Fruit fly (Drosophila melanogaster): Measurements from ENCODE around the gene sowah.

Gene sowah

DNA sequence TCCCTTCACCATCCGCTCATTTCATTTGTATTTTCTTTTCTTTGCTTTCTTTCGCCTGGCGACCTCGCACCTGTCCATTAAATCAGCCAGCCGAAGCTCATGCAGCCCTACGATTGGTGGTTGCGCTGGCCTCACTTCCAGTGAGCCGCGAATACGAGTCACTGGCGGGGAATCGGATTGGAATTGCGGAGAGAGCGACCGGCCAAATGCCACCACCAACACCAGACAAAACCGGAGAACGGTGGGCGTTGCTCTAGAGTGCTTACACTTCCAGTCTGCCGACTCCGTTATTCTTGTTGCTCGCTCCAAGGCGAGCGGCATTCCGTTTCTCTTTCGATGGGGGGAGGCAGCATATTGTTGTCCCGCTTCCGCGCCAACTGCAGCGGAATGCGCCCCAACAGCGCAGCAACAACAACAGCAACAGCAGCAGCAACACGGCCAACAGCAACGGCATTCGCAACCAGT, 7.9 kb upstream of the sowah start, which contains the start of gene ara (continued):
- peak; percentile 38; the same call in 1 of the 2 replicates for TF ChIP-seq Adf1 (GFP tag; IDR thresholded peaks at IDR 0.05)
- TF ChIP-seq CG10321 (GFP tag; IDR thresholded peaks at IDR 0.05): peak; percentile 93
- TF ChIP-seq CG7357 (GFP tag; IDR thresholded peaks at IDR 0.05): no peak
- TF ChIP-seq luna (GFP tag; optimal IDR thresholded peaks at IDR 0.05): no peak
- peak; percentile 1 for TF ChIP-seq nmo (GFP tag; optimal IDR thresholded peaks at IDR 0.05)
- peak; percentile 54 for TF ChIP-seq ftz-f1 (GFP tag; optimal IDR thresholded peaks at IDR 0.05)
- 0 out of 2 replicates have a peak, but pooled peaks have one; percentile 8 for TF ChIP-seq seq (GFP tag; IDR thresholded peaks at IDR 0.05)
- 0 out of 3 replicates have a peak, but pooled peaks have one; percentile 16 for TF ChIP-seq CG6175 (GFP tag; IDR thresholded peaks at IDR 0.05)
- TF ChIP-seq Ada2b (GFP tag; IDR thresholded peaks at IDR 0.05): no peak
- TF ChIP-seq CG6854 (GFP tag; optimal IDR thresholded peaks at IDR 0.05): no peak
- peak; percentile 31 for TF ChIP-seq cg (GFP tag; optimal IDR thresholded peaks at IDR 0.05)
- peak; percentile 53 for TF ChIP-seq sens (GFP tag)
- no peak for TF ChIP-seq MBD-R2 (GFP tag; IDR thresholded peaks at IDR 0.05)
- no peak for TF ChIP-seq CG11504 (tag; optimal IDR thresholded peaks at IDR 0.05)
- TF ChIP-seq Nf-YA (GFP tag; IDR thresholded peaks at IDR 0.05): peak; percentile 74
- peak; percentile 31 for TF ChIP-seq kni (GFP tag; optimal IDR thresholded peaks at IDR 0.05)
- no peak for TF ChIP-seq Bgb (GFP tag; IDR thresholded peaks at IDR 0.05; ENCODE audit: partially characterized antibody)
- peak; percentile 32; the same call in 1 of the 2 replicates for TF ChIP-seq ara (GFP tag; IDR thresholded peaks at IDR 0.05)
- peak; percentile 52 for TF ChIP-seq Med (GFP tag)
- TF ChIP-seq CG32532 (GFP tag; IDR thresholded peaks at IDR 0.05): peak; percentile 10; the same call in 1 of the 2 replicates
- TF ChIP-seq hkb (optimal IDR thresholded peaks at IDR 0.05): no peak
- 0 out of 2 replicates have a peak, but pooled peaks have one; percentile 23 for TF ChIP-seq hkb (GFP tag; IDR thresholded peaks at IDR 0.05)

DNA sequence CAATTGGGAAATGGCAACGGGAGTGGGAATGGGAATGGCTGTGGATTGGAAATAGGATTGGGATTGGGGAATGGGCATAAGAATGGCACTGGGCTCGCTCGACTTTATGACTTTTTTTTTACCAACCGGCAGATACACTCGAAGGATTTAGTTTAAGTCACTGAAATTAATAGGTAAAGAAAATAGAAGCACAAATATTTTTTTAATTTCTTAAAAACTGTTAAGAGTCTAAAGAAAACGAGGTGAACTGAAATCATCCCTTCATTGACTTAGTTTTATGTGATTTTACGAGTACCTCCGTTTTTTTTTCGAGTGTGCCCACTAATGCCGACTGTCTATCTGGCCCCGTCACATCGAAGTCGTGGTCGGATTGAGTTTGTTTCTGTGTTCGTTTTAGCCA, 2.5 kb upstream of the sowah start:
- TF ChIP-seq org-1 (GFP tag; optimal IDR thresholded peaks at IDR 0.05) (no peak), CG10321 (GFP tag; IDR thresholded peaks at IDR 0.05) (no peak), CG11247 (GFP tag; IDR thresholded peaks at IDR 0.05) (no peak), CG2875 (GFP tag; optimal IDR thresholded peaks at IDR 0.05) (no peak), CG11695 (GFP tag; IDR thresholded peaks at IDR 0.05) (no peak), CG6272 (GFP tag; IDR thresholded peaks at IDR 0.05) (no peak), sens (GFP tag) (peak; percentile 69), NFAT (GFP tag; IDR thresholded peaks at IDR 0.05) (no peak), CG10979 (tag; optimal IDR thresholded peaks at IDR 0.05) (peak; percentile 17), CG7987 (GFP tag; optimal IDR thresholded peaks at IDR 0.05) (no peak), Optix (GFP tag; IDR thresholded peaks at IDR 0.05) (no peak), Sox102F (GFP tag; optimal IDR thresholded peaks at IDR 0.05) (no peak), CG8944 (GFP tag; optimal IDR thresholded peaks at IDR 0.05) (no peak), Chrac-16 (GFP tag; optimal IDR thresholded peaks at IDR 0.05) (no peak), CG9817 (tag; optimal IDR thresholded peaks at IDR 0.05) (no peak), z (GFP tag; IDR thresholded peaks at IDR 0.05) (no peak), ems (GFP tag; optimal IDR thresholded peaks at IDR 0.05) (no peak), tap (tag; optimal IDR thresholded peaks at IDR 0.05) (no peak), CG15696 (tag; optimal IDR thresholded peaks at IDR 0.05) (peak; percentile 16), nerfin-1 (tag; optimal IDR thresholded peaks at IDR 0.05) (no peak), corto (GFP tag; optimal IDR thresholded peaks at IDR 0.05) (no peak), Scr (GFP tag; IDR thresholded peaks at IDR 0.05; ENCODE audit: partially characterized antibody) (no peak), CG32532 (GFP tag; IDR thresholded peaks at IDR 0.05) (no peak), lola (GFP tag; optimal IDR thresholded peaks at IDR 0.05) (no peak), CG1024 (GFP tag; IDR thresholded peaks at IDR 0.05) (no peak), emc (GFP tag; optimal IDR thresholded peaks at IDR 0.05) (no peak), CG33213 (GFP tag; optimal IDR thresholded peaks at IDR 0.05) (no peak), CG3726 (GFP tag; IDR thresholded peaks at IDR 0.05) (no peak), Aef1 (GFP tag; IDR thresholded peaks at IDR 0.05) (no peak), Bgb (GFP tag; IDR thresholded peaks at IDR 0.05; ENCODE audit: partially characterized antibody) (no peak), CG12391 (tag; optimal IDR thresholded peaks at IDR 0.05) (no peak), CG12219 (GFP tag; optimal IDR thresholded peaks at IDR 0.05) (no peak), lmd (GFP tag; IDR thresholded peaks at IDR 0.05) (no peak)
